Fruit fly (Drosophila melanogaster) whole organism, pupa: ENCODE measurements around the gene Ns1.

ENCODE experiments used
- CG10348 ChIP-seq: fragments of 200-800 bp; sonication (Bioruptor generic); IDR thresholded peaks from 2 replicates; pipeline ENCODE4 v1.3.6; 2022; ENCODE audit warnings: missing biosample characterization, missing genetic modification characterization
- CG14655 ChIP-seq: fragments of 200-800 bp; sonication (Bioruptor generic); optimal IDR thresholded peaks from 3 replicates; lab custom pipeline; 2017; ENCODE audit warnings: mild to moderate bottlenecking, missing biosample characterization, missing genetic modification reagents, missing genetic modification characterization
- CG15710 ChIP-seq: fragments of 200-800 bp; sonication (Bioruptor generic); optimal IDR thresholded peaks from 2 replicates; lab custom pipeline; 2018; ENCODE audit warnings: missing biosample characterization, mild to moderate bottlenecking, missing genetic modification characterization, moderate library complexity
- CG9948 ChIP-seq: fragments of 200-800 bp; sonication (Bioruptor generic); optimal IDR thresholded peaks from 2 replicates; lab custom pipeline; 2018; ENCODE audit warnings: missing biosample characterization, mild to moderate bottlenecking, missing genetic modification characterization, moderate library complexity
- Pif1B ChIP-seq: fragments of 200-800 bp; sonication (Bioruptor generic); optimal IDR thresholded peaks from 3 replicates; lab custom pipeline; 2016; ENCODE audit warnings: missing biosample characterization, missing genetic modification characterization
- gl ChIP-seq: fragments of 200-800 bp; sonication (Bioruptor generic); optimal IDR thresholded peaks from 2 replicates; lab custom pipeline; 2018; ENCODE audit warnings: missing biosample characterization, mild to moderate bottlenecking, missing genetic modification characterization

DNA sequence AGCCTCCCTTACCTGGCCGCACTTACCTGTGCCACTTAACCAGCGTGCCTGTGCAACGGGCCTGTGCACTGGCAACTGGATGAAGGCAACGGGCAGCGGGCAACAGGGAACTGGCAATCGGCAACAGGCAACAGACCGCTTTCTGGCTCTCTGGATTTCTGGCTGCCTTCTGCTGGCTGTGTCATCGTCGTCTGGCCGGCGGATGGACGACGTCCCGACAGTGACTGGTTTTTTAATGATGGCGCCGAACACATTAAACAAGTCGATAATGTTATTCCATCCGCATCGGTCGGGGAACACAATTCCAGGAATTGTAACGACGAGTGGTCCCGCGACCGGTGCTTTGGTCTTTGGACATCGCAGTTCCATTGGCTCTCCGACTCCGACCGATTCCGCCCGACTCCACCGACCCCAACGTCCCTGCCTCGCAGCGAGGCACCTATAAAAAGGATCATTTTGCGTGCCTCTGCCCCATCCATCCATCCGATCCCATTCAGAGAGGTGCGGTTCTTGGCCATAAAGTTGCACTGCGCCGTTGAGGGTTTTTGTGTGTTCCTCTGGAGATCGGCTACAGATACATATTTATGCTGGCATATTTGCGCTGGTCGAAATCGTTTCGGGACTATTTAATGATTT is 10.6 kb downstream of the Ns1 start:
- TF ChIP-seq Pif1B (no peak), gl (no peak), CG10348 (GFP tag; lab: Robert Waterston, UW) (no peak), CG14655 (GFP tag; lab: Kevin White, UChicago) (no peak), CG15710 (tag; lab: Kevin White, UChicago) (no peak), CG9948 (no peak)
